Fruit fly (Drosophila melanogaster): ENCODE results near the gene Cp7Fa.

DNA sequence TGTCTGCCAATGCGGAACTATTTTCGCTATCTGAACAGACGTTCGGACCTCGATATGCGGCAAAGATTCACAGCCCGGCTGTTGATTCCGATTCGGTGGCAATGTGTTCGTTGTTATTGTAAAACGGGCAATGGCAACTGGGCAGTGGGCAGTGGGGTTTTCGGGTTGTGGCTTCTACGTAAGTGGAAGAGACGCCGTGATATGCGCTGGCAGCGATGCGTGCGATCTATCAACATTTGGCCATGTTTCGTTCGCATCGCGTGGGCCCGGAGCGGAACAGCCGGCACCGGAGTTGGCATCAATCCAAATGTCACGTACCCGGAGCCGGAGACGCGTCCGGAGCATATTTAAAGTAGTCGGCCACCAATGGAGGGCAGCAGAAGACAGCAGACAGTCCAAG, 10.8 kb downstream of the Cp7Fa start, which contains the start of gene Cp38:
- no peak for TF ChIP-seq CG8478 (optimal IDR thresholded peaks at IDR 0.05)
- no peak for TF ChIP-seq CTCF (optimal IDR thresholded peaks at IDR 0.05)
